Worm (Caenorhabditis elegans): ENCODE results near the gene snu-66.

snu-66 gene

ce11 chrV:7555875-7556274, 19.6 kb downstream of the snu-66 start:
- no peak for TF ChIP-seq nhr-77 (tag; optimal IDR thresholded peaks at IDR 0.05)
- no peak for TF ChIP-seq dmd-4 (tag; optimal IDR thresholded peaks at IDR 0.05)
- no peak for TF ChIP-seq mab-5 (tag; optimal IDR thresholded peaks at IDR 0.05)
- TF ChIP-seq nhr-23 (tag; optimal IDR thresholded peaks at IDR 0.05): no peak
- TF ChIP-seq ztf-11 (tag; optimal IDR thresholded peaks at IDR 0.05): no peak
- TF ChIP-seq snpc-4 (tag; optimal IDR thresholded peaks at IDR 0.05): no peak

ce11 chrV:7553873-7554362, 21.6 kb downstream of the snu-66 start, which contains the start of gene ttr-10:
ttr-10 (minus strand) TSS chrV:7553923.
- no peak for TF ChIP-seq F13H6.1 (tag; optimal IDR thresholded peaks at IDR 0.05)

ce11 chrV:7551821-7552220, 23.6 kb downstream of the snu-66 start, which contains the start of gene F19F10.3:
F19F10.3 (plus strand) TSS chrV:7552121.
- TF ChIP-seq unc-62 (GFP tag; optimal IDR thresholded peaks at IDR 0.05): no peak
- TF ChIP-seq unc-55 (GFP tag; optimal IDR thresholded peaks at IDR 0.05): no peak
- no peak for TF ChIP-seq R02D3.7 (tag; optimal IDR thresholded peaks at IDR 0.05)
- no peak for TF ChIP-seq nhr-11 (tag; optimal IDR thresholded peaks at IDR 0.05)
- no peak for TF ChIP-seq nhr-23 (tag; optimal IDR thresholded peaks at IDR 0.05)
- no peak for TF ChIP-seq blmp-1 (tag; optimal IDR thresholded peaks at IDR 0.05; ENCODE audit: insufficient read depth)
- no peak for TF ChIP-seq mab-5 (tag; optimal IDR thresholded peaks at IDR 0.05)
- no peak for TF ChIP-seq gmeb-1 (tag; optimal IDR thresholded peaks at IDR 0.05)
- TF ChIP-seq elt-3 (tag; optimal IDR thresholded peaks at IDR 0.05): no peak
- TF ChIP-seq zag-1 (tag; optimal IDR thresholded peaks at IDR 0.05): no peak

DNA sequence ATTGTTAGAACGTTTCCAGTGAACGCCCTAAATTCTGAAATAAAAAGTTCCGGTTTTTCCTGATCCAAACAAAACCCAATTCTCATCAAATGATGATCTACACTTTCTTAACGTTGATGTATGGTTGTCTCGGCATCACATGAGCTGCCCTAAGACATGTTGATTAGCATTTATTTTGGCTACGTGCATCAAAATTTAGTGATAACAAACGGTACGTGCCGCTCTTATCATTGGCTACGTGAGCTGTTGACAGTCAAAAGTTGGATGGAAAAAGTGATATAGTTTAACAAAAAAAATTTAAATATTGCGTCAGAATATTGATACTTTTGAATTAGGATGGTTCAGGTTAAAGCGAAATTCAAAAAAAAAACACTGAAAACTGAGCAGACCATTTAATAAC, 27.5 kb downstream of the snu-66 start:
- TF ChIP-seq sma-9 (GFP tag; optimal IDR thresholded peaks at IDR 0.05) (peak; percentile 52), sma-9 (tag; optimal IDR thresholded peaks at IDR 0.05) (no peak), crh-2 (tag; optimal IDR thresholded peaks at IDR 0.05) (no peak)

ce11 chrV:7547479-7547878, 28.0 kb downstream of the snu-66 start, which contains the start of gene ftn-1:
ftn-1 (minus strand) TSS chrV:7547579.
- no peak for TF ChIP-seq unc-39 (tag; optimal IDR thresholded peaks at IDR 0.05)

DNA sequence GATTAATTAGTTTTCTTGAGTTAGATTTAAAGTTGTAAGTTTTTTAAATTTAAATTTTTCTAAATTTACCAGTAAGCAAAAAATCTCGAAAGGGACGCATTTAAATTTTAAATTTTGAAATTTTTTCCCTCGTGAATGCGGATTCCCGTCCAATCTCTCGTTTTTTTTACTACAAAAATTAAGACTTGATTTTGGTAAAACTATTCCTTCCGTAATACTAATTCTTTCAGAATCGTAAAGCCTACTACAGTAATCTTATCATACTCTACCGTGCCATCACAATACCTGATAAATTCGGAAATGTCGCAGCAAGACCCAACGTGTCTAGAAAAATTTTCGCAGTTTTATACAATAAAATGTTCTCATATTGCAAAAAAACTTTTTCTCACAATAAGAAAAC, 30.3 kb downstream of the snu-66 start, which contains the start of the genes C54F6.19 and nhx-3:
C54F6.19 (plus strand) TSS at position 301 of the 400 bp plus-strand sequence.
nhx-3 (minus strand) TSS at position 337 of the 400 bp plus-strand sequence.
- TF ChIP-seq nhr-12 (tag; optimal IDR thresholded peaks at IDR 0.05): no peak

- TF ChIP-seq sem-4 (tag; optimal IDR thresholded peaks at IDR 0.05) (no peak), ztf-11 (tag; optimal IDR thresholded peaks at IDR 0.05) (no peak), nhr-129 (tag; optimal IDR thresholded peaks at IDR 0.05) (no peak), egl-27 (tag; optimal IDR thresholded peaks at IDR 0.05) (no peak), F13H6.1 (tag; optimal IDR thresholded peaks at IDR 0.05) (no peak), sma-9 (GFP tag; optimal IDR thresholded peaks at IDR 0.05) (peak; percentile 2), sma-9 (tag; optimal IDR thresholded peaks at IDR 0.05) (no peak), lin-11 (tag; optimal IDR thresholded peaks at IDR 0.05) (no peak), nhr-21 (tag; optimal IDR thresholded peaks at IDR 0.05) (peak; percentile 69)
Measured at ce11 chrV:7543728-7544127, 31.7 kb downstream of the snu-66 start.

DNA sequence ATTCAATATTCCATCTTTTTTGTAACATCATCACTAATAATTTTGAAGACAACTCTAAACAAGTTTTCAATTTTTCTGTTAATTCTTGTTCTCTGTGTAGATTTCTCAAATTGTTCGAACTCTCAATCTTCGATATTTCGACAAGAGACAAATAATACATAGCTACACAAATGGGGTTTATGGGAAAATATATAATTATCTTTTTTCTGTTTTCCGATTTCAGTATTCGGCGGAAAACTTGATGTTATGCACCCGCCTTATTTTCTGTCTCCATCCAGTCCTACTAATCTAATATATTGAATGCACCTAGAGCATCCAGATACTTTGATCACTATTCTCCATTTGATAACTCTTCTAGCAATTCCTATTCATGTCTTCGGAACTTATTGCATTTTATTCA, 36.5 kb downstream of the snu-66 start, which contains the start of gene srh-268:
srh-268 (plus strand) TSS at position 301 of the 400 bp plus-strand sequence.
- TF ChIP-seq lin-11 (tag; optimal IDR thresholded peaks at IDR 0.05) (no peak), sma-3 (GFP tag; optimal IDR thresholded peaks at IDR 0.05) (no peak), unc-62 (GFP tag; optimal IDR thresholded peaks at IDR 0.05) (no peak)

DNA sequence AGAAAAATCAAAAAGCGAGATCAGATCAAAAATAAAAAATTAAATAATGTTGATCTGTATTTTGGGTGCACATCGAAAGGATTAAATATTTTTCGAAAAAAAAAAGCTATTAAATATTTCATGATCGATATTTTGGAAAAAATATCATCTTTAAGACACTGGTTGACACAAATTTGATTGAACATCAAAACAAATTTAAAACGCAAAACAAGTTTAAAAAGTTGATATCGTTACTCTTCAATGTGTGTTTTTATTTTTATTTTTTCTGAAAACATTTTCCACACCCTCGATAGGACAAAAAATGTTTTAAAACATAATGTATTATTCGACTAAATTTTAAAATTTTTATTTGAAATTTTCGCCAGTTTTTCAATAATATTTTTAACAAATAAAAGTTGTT, 37.5 kb downstream of the snu-66 start, which contains the start of gene C54F6.12:
C54F6.12 (minus strand) TSS at position 101 of the 400 bp plus-strand sequence.
- TF ChIP-seq ceh-16 (tag; optimal IDR thresholded peaks at IDR 0.05): no peak
- TF ChIP-seq lin-11 (tag; optimal IDR thresholded peaks at IDR 0.05): no peak
- TF ChIP-seq R02D3.7 (tag; optimal IDR thresholded peaks at IDR 0.05): no peak
- no peak for TF ChIP-seq ztf-1 (GFP tag; conservative IDR thresholded peaks at IDR 0.05)
- TF ChIP-seq crh-2 (tag; optimal IDR thresholded peaks at IDR 0.05): no peak
- no peak for TF ChIP-seq nhr-237 (tag; optimal IDR thresholded peaks at IDR 0.05)
- TF ChIP-seq alr-1 (tag; optimal IDR thresholded peaks at IDR 0.05): no peak
- TF ChIP-seq sma-9 (GFP tag; optimal IDR thresholded peaks at IDR 0.05): no peak
- TF ChIP-seq sma-9 (tag; optimal IDR thresholded peaks at IDR 0.05): no peak
- no peak for TF ChIP-seq elt-3 (tag; optimal IDR thresholded peaks at IDR 0.05)
- no peak for TF ChIP-seq sma-3 (GFP tag; optimal IDR thresholded peaks at IDR 0.05)
- TF ChIP-seq mab-5 (tag; optimal IDR thresholded peaks at IDR 0.05): no peak
- TF ChIP-seq blmp-1 (tag; optimal IDR thresholded peaks at IDR 0.05; ENCODE audit: insufficient read depth): no peak
- no peak for TF ChIP-seq lin-13 (GFP tag; optimal IDR thresholded peaks at IDR 0.05)
- no peak for TF ChIP-seq mbf-1 (tag; optimal IDR thresholded peaks at IDR 0.05)
- no peak for TF ChIP-seq ztf-4 (tag; optimal IDR thresholded peaks at IDR 0.05)
- TF ChIP-seq unc-55 (GFP tag; optimal IDR thresholded peaks at IDR 0.05): no peak
- no peak for TF ChIP-seq ama-1 (optimal IDR thresholded peaks at IDR 0.05)

Measured in whole organism, L2 larva.